Fruit fly (Drosophila melanogaster) whole organism, embryonic: ENCODE data around the gene mRpL4.

ENCODE experiments used
- B-H1 ChIP-seq: fragments of 200-800 bp; sonication (Bioruptor generic); IDR thresholded peaks from 3 replicates; pipeline ENCODE4 v1.3.6; 2022; ENCODE audit warnings: missing biosample characterization, missing genetic modification characterization
- Bdp1 ChIP-seq: fragments of 200-800 bp; sonication (Bioruptor generic); optimal IDR thresholded peaks from 3 replicates; lab custom pipeline; 2016; ENCODE audit warnings: missing biosample characterization, missing genetic modification characterization
- BtbVII ChIP-seq: fragments of 200-800 bp; sonication (Bioruptor generic); optimal IDR thresholded peaks from 3 replicates; lab custom pipeline; 2017; ENCODE audit warnings: missing biosample characterization, mild to moderate bottlenecking, missing genetic modification characterization
- CG10209 ChIP-seq: fragments of 200-800 bp; sonication (Bioruptor generic); optimal IDR thresholded peaks from 3 replicates; lab custom pipeline; 2017; ENCODE audit warnings: missing biosample characterization, mild to moderate bottlenecking, missing genetic modification characterization, missing genetic modification reagents
- CG10654 ChIP-seq: fragments of 200-800 bp; sonication (Bioruptor generic); optimal IDR thresholded peaks from 2 replicates; lab custom pipeline; 2016; ENCODE audit warnings: missing biosample characterization, missing genetic modification characterization
- CG11247 ChIP-seq: fragments of 200-800 bp; sonication (Bioruptor generic); IDR thresholded peaks from 2 replicates; pipeline ENCODE4 v1.3.6; 2022; ENCODE audit warnings: missing biosample characterization, missing genetic modification characterization
- CG12104 ChIP-seq: fragments of 200-800 bp; sonication (Bioruptor generic); optimal IDR thresholded peaks from 3 replicates; lab custom pipeline; 2016; ENCODE audit warnings: missing biosample characterization, missing genetic modification characterization
- CG12236 ChIP-seq: fragments of 200-800 bp; sonication (Bioruptor generic); optimal IDR thresholded peaks from 2 replicates; lab custom pipeline; 2016; ENCODE audit warnings: missing biosample characterization, missing genetic modification characterization
- CG13287 ChIP-seq: fragments of 200-800 bp; sonication (Bioruptor generic); IDR thresholded peaks from 2 replicates; pipeline ENCODE4 v1.3.6; 2022; ENCODE audit warnings: missing biosample characterization, missing genetic modification characterization; ENCODE audit not compliant: partially characterized antibody
- CG13775 ChIP-seq: fragments of 200-800 bp; sonication (Bioruptor generic); optimal IDR thresholded peaks from 3 replicates; lab custom pipeline; 2017; ENCODE audit warnings: missing biosample characterization, mild to moderate bottlenecking, missing genetic modification characterization
- CG15696 ChIP-seq: fragments of 200-800 bp; sonication (Bioruptor generic); optimal IDR thresholded peaks from 2 replicates; lab custom pipeline; 2019; ENCODE audit warnings: missing biosample characterization, mild to moderate bottlenecking, missing genetic modification characterization, moderate library complexity
- CG17802 ChIP-seq: fragments of 200-800 bp; sonication (Bioruptor generic); optimal IDR thresholded peaks from 2 replicates; lab custom pipeline; 2018; ENCODE audit warnings: missing biosample characterization, mild to moderate bottlenecking, missing genetic modification characterization, moderate library complexity
- CG30403 ChIP-seq: fragments of 200-800 bp; sonication (Bioruptor generic); optimal IDR thresholded peaks from 3 replicates; lab custom pipeline; 2016; ENCODE audit warnings: missing biosample characterization, missing genetic modification characterization
- CG3163 ChIP-seq: fragments of 200-800 bp; sonication (Bioruptor generic); optimal IDR thresholded peaks from 3 replicates; lab custom pipeline; 2016; ENCODE audit warnings: missing biosample characterization, missing genetic modification characterization
- CG3995 ChIP-seq: fragments of 200-800 bp; sonication (Bioruptor generic); optimal IDR thresholded peaks from 3 replicates; lab custom pipeline; 2016; ENCODE audit warnings: missing biosample characterization, missing genetic modification characterization
- CG5953 ChIP-seq: fragments of 200-800 bp; sonication (Bioruptor generic); IDR thresholded peaks from 2 replicates; pipeline ENCODE4 v1.3.6; 2022; ENCODE audit warnings: missing biosample characterization, missing genetic modification characterization
- CG6683 ChIP-seq: fragments of 200-800 bp; sonication (Bioruptor generic); optimal IDR thresholded peaks from 2 replicates; lab custom pipeline; 2017; ENCODE audit warnings: missing biosample characterization, mild to moderate bottlenecking, missing genetic modification characterization, missing genetic modification reagents
- CG6689 ChIP-seq: fragments of 200-800 bp; sonication (Bioruptor generic); IDR thresholded peaks from 2 replicates; pipeline ENCODE4 v1.3.6; 2022; ENCODE audit warnings: missing biosample characterization, missing genetic modification characterization
- CG7963 ChIP-seq: fragments of 200-800 bp; sonication (Bioruptor generic); IDR thresholded peaks from 3 replicates; pipeline ENCODE4 v1.3.6; 2022; ENCODE audit warnings: missing biosample characterization, missing genetic modification characterization; ENCODE audit not compliant: partially characterized antibody
- CG8281 ChIP-seq: fragments of 200-800 bp; sonication (Bioruptor generic); optimal IDR thresholded peaks from 2 replicates; lab custom pipeline; 2018; ENCODE audit warnings: missing biosample characterization, mild to moderate bottlenecking, missing genetic modification characterization, moderate library complexity
- CG8944 ChIP-seq: fragments of 200-800 bp; sonication (Bioruptor generic); optimal IDR thresholded peaks from 3 replicates; lab custom pipeline; 2016; ENCODE audit warnings: missing biosample characterization, missing genetic modification characterization
- CG9437 ChIP-seq: fragments of 200-800 bp; sonication (Bioruptor generic); optimal IDR thresholded peaks from 2 replicates; lab custom pipeline; 2018; ENCODE audit warnings: missing biosample characterization, mild to moderate bottlenecking, missing genetic modification characterization
- CkIIα-i1 ChIP-seq: fragments of 200-800 bp; sonication (Bioruptor generic); IDR thresholded peaks from 2 replicates; pipeline ENCODE4 v1.3.6; 2022; ENCODE audit warnings: missing biosample characterization, missing genetic modification characterization
- Drgx ChIP-seq: fragments of 200-800 bp; sonication (Bioruptor generic); IDR thresholded peaks from 2 replicates; pipeline ENCODE4 v1.3.6; 2022; ENCODE audit warnings: missing biosample characterization, missing genetic modification characterization
- Fer3 ChIP-seq: fragments of 200-800 bp; sonication (Bioruptor generic); optimal IDR thresholded peaks from 2 replicates; lab custom pipeline; 2018; ENCODE audit warnings: missing biosample characterization, mild to moderate bottlenecking, missing genetic modification characterization, moderate library complexity
- Hr3 ChIP-seq: fragments of 200-800 bp; sonication (Bioruptor generic); optimal IDR thresholded peaks from 3 replicates; lab custom pipeline; 2016; ENCODE audit warnings: missing biosample characterization, missing genetic modification characterization
- Hr39 ChIP-seq: fragments of >200 bp; optimal IDR thresholded peaks from 2 replicates; lab custom pipeline; 2017
- Pdp1 ChIP-seq, 2 experiments: fragments of 200-800 bp; sonication (Bioruptor generic); optimal IDR thresholded peaks; 3 replicates each; lab custom pipeline; 2016; ENCODE audit warnings: missing biosample characterization in 2 of 2, missing genetic modification characterization in 2 of 2, mild to moderate bottlenecking in 1 of 2, moderate library complexity in 1 of 2
- Scr ChIP-seq: fragments of 200-800 bp; sonication (Bioruptor generic); IDR thresholded peaks from 2 replicates; pipeline ENCODE4 v1.3.6; 2022; ENCODE audit warnings: missing biosample characterization, missing genetic modification characterization; ENCODE audit not compliant: partially characterized antibody
- Tbp ChIP-seq: fragments of >200 bp; optimal IDR thresholded peaks from 2 replicates; lab custom pipeline; 2018; ENCODE audit warnings: missing biosample characterization, missing genetic modification characterization
- Vsx1 ChIP-seq: fragments of 200-800 bp; sonication (Bioruptor generic); optimal IDR thresholded peaks from 2 replicates; lab custom pipeline; 2017; ENCODE audit warnings: missing biosample characterization, mild to moderate bottlenecking, missing genetic modification characterization, missing genetic modification reagents
- abd-A ChIP-seq: fragments of 200-800 bp; sonication (Bioruptor generic); optimal IDR thresholded peaks from 3 replicates; lab custom pipeline; 2019; ENCODE audit warnings: missing biosample characterization, mild to moderate bottlenecking, missing genetic modification characterization, moderate library complexity
- amos ChIP-seq: fragments of 200-800 bp; sonication (Bioruptor generic); IDR thresholded peaks from 2 replicates; pipeline ENCODE4 v1.3.6; 2022; ENCODE audit warnings: missing biosample characterization, missing genetic modification characterization; ENCODE audit not compliant: partially characterized antibody
- ato ChIP-seq: fragments of 200-800 bp; sonication (Bioruptor generic); IDR thresholded peaks from 2 replicates; pipeline ENCODE4 v1.3.6; 2022; ENCODE audit warnings: missing biosample characterization, missing genetic modification characterization; ENCODE audit not compliant: partially characterized antibody
- br ChIP-seq: fragments of >200 bp; optimal IDR thresholded peaks from 2 replicates; lab custom pipeline; 2017
- cg ChIP-seq: fragments of 200-800 bp; sonication (Bioruptor generic); optimal IDR thresholded peaks from 3 replicates; lab custom pipeline; 2019; ENCODE audit warnings: missing biosample characterization, mild to moderate bottlenecking, missing genetic modification characterization, moderate library complexity
- chif ChIP-seq, 2 experiments: fragments of 200-800 bp; sonication (Bioruptor generic); optimal IDR thresholded peaks; 3 replicates each; lab custom pipeline; 2016; ENCODE audit warnings: missing biosample characterization in 2 of 2, missing genetic modification characterization in 2 of 2
- corto ChIP-seq: fragments of 200-800 bp; sonication (Bioruptor generic); optimal IDR thresholded peaks from 2 replicates; lab custom pipeline; 2016; ENCODE audit warnings: missing biosample characterization, mild to moderate bottlenecking, missing genetic modification characterization, moderate library complexity
- da ChIP-seq: fragments of 200-800 bp; sonication (Bioruptor generic); optimal IDR thresholded peaks from 2 replicates; lab custom pipeline; 2016; ENCODE audit warnings: missing biosample characterization, missing genetic modification characterization
- eyg ChIP-seq: fragments of 200-800 bp; sonication (Bioruptor generic); optimal IDR thresholded peaks from 3 replicates; lab custom pipeline; 2016; ENCODE audit warnings: missing biosample characterization, missing genetic modification characterization
- fu2 ChIP-seq: fragments of 200-800 bp; sonication (Bioruptor generic); optimal IDR thresholded peaks from 2 replicates; lab custom pipeline; 2016; ENCODE audit warnings: missing biosample characterization, missing genetic modification characterization
- gro ChIP-seq: fragments of 200-800 bp; sonication (Bioruptor generic); optimal IDR thresholded peaks from 2 replicates; lab custom pipeline; 2016; ENCODE audit warnings: missing biosample characterization, missing genetic modification characterization
- ham ChIP-seq: fragments of 200-800 bp; sonication (Bioruptor generic); IDR thresholded peaks from 2 replicates; pipeline ENCODE4 v1.3.6; 2022; ENCODE audit warnings: missing biosample characterization, missing genetic modification characterization
- nau ChIP-seq: fragments of 200-800 bp; sonication (Bioruptor generic); optimal IDR thresholded peaks from 3 replicates; lab custom pipeline; 2017; ENCODE audit warnings: missing biosample characterization, mild to moderate bottlenecking, missing genetic modification characterization, missing genetic modification reagents
- org-1 ChIP-seq: fragments of 200-800 bp; sonication (Bioruptor generic); optimal IDR thresholded peaks from 2 replicates; lab custom pipeline; 2017; ENCODE audit warnings: missing biosample characterization, missing genetic modification characterization
- ro ChIP-seq: fragments of 200-800 bp; sonication (Bioruptor generic); IDR thresholded peaks from 2 replicates; pipeline ENCODE4 v1.3.6; 2022; ENCODE audit warnings: missing biosample characterization, missing genetic modification characterization
- sc ChIP-seq, 3 experiments: fragments of >200 bp in 2 of 3; fragments of 200-800 bp in 1 of 3; sonication (Bioruptor generic) in 1 of 3; optimal IDR thresholded peaks; 2 replicates in 2 of 3; 3 replicates in 1 of 3; lab custom pipeline; 2017; ENCODE audit warnings: mild to moderate bottlenecking in 1 of 3, missing biosample characterization in 1 of 3, missing genetic modification characterization in 1 of 3, missing genetic modification reagents in 1 of 3
- sug ChIP-seq: fragments of 200-800 bp; optimal IDR thresholded peaks from 2 replicates; lab custom pipeline; 2019; ENCODE audit warnings: missing biosample characterization, mild to moderate bottlenecking, missing genetic modification characterization, moderate library complexity
- tx ChIP-seq: fragments of 200-800 bp; sonication (Bioruptor generic); optimal IDR thresholded peaks from 2 replicates; lab custom pipeline; 2016; ENCODE audit warnings: missing biosample characterization, missing genetic modification characterization
- zen2 ChIP-seq: fragments of 200-800 bp; sonication (Bioruptor generic); IDR thresholded peaks from 3 replicates; pipeline ENCODE4 v1.3.6; 2022; ENCODE audit warnings: missing biosample characterization, missing genetic modification characterization; ENCODE audit not compliant: partially characterized antibody

The mRpL4 gene

DNA sequence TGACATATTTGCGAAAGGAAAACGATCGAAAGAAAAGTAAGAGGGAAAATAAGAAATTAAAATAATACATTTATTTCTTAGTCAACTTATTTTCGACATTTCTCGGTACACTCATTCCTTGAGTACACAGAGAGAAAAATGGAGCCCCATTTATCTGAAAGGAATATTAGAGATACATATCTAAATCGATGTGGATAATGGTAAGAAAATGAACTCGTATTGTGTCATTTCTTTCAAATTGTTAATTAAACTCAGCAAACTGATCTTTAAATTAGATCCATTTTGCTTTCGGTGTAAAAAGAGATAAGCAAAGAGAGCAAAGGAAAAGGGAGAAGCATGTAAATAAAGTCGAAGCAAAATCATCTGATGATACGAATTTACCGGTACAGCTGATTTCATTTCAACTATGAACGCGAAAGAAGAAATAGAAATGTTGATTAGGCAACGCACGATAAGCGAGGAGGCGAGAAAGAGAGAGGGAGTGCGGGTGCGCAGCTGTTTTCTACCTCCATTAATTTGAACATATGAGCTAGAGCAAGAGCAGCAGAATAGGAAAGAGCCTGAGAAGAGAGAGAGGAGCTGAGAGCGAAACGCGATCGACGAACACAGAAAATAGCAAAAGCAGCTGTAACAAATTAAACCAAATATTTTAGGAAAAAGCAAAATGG, 43.1 kb downstream of the mRpL4 start (continued):
- no peak for TF ChIP-seq amos
- peak; percentile 88 for TF ChIP-seq CG10654
- TF ChIP-seq CG5953, result no peak
- TF ChIP-seq ro, result no peak
- TF ChIP-seq CG6683 (GFP tag; lab: Kevin White, UChicago), result peak; percentile 33
- TF ChIP-seq chif (GFP tag; optimal IDR thresholded peaks at IDR 0.05; lab: Kevin White, UChicago), result peak; percentile 84 to 92
- TF ChIP-seq eyg, result peak; percentile 57
- TF ChIP-seq CG12104 (GFP tag; lab: Kevin White, UChicago), result peak; percentile 77
- peak; percentile 23 for TF ChIP-seq CG3995 (GFP tag; lab: Kevin White, UChicago)
- peak; percentile 92 for TF ChIP-seq Fer3 (tag; lab: Kevin White, UChicago)
- TF ChIP-seq abd-A (tag; lab: Kevin White, UChicago), result no peak
- peak; percentile 74 for TF ChIP-seq CG8281 (tag; lab: Kevin White, UChicago)
- no peak for TF ChIP-seq Tbp
- peak; percentile 76 for TF ChIP-seq CG17802 (tag; lab: Kevin White, UChicago)
- TF ChIP-seq sc (optimal IDR thresholded peaks at IDR 0.05; lab: Kevin White, UChicago), result no peak
- peak; percentile 66 for TF ChIP-seq sc (GFP tag; optimal IDR thresholded peaks at IDR 0.05; lab: Kevin White, UChicago)
- TF ChIP-seq CG11247, result no peak
- TF ChIP-seq cg (GFP tag; lab: Kevin White, UChicago), result no peak
- TF ChIP-seq CG8944, result peak; percentile 84
- no peak for TF ChIP-seq CkIIα-i1 (GFP tag; lab: Robert Waterston, UW)
- TF ChIP-seq br (lab: Kevin White, UChicago), result no peak
- peak; percentile 56 for TF ChIP-seq CG9437
- TF ChIP-seq Pdp1 (GFP tag; optimal IDR thresholded peaks at IDR 0.05; lab: Kevin White, UChicago), result peak; percentile 86 to 97
- no peak for TF ChIP-seq ato (GFP tag; lab: Robert Waterston, UW)
- TF ChIP-seq CG10209 (GFP tag; lab: Kevin White, UChicago), result peak; percentile 82
- peak; percentile 82 for TF ChIP-seq CG30403 (GFP tag; lab: Kevin White, UChicago)
- peak; percentile 79 for TF ChIP-seq BtbVII (GFP tag; lab: Kevin White, UChicago)
- peak; percentile 84 for TF ChIP-seq tx
- TF ChIP-seq nau (GFP tag; lab: Kevin White, UChicago), result no peak
- peak; percentile 69 for TF ChIP-seq org-1 (GFP tag; lab: Kevin White, UChicago)
- TF ChIP-seq CG7963 (GFP tag; lab: Robert Waterston, UW), result no peak
- no peak for TF ChIP-seq Drgx (GFP tag; lab: Robert Waterston, UW)
- TF ChIP-seq corto (GFP tag; lab: Kevin White, UChicago), result peak; percentile 77
- peak; percentile 78 for TF ChIP-seq CG13775
- TF ChIP-seq gro, result peak; percentile 86
- peak; percentile 84 for TF ChIP-seq CG12236
- TF ChIP-seq zen2 (GFP tag; lab: Robert Waterston, UW), result no peak
- no peak for TF ChIP-seq CG6689 (GFP tag; lab: Robert Waterston, UW)
- peak; percentile 68 for TF ChIP-seq CG3163 (GFP tag; lab: Kevin White, UChicago)
- no peak for TF ChIP-seq CG13287
- peak; percentile 76 for TF ChIP-seq Bdp1 (GFP tag; lab: Kevin White, UChicago)
- TF ChIP-seq ham, result no peak
- TF ChIP-seq B-H1, result no peak
- TF ChIP-seq Hr3 (GFP tag; lab: Kevin White, UChicago), result peak; percentile 78
- no peak for TF ChIP-seq Scr
- peak; percentile 38 for TF ChIP-seq da (GFP tag; lab: Kevin White, UChicago)
- TF ChIP-seq CG15696 (tag; lab: Kevin White, UChicago), result peak; percentile 80
- peak; percentile 58 for TF ChIP-seq Vsx1 (GFP tag; lab: Kevin White, UChicago)
- peak; percentile 80 for TF ChIP-seq fu2 (GFP tag; lab: Kevin White, UChicago)
- peak; percentile 56 for TF ChIP-seq sug
- no peak for TF ChIP-seq Hr39 (lab: Kevin White, UChicago)
